Fruit fly (Drosophila melanogaster): Measurements from ENCODE around the gene vrs.

vrs gene

dm6 chr3R:12425510-12426309 is 21.7 kb upstream of the vrs start, which contains the start of gene Pp1-87B (continued):
- TF ChIP-seq CG10431 (GFP tag; optimal IDR thresholded peaks at IDR 0.05), result no peak
- no peak for TF ChIP-seq tup (GFP tag; optimal IDR thresholded peaks at IDR 0.05)
- TF ChIP-seq gsb (GFP tag; IDR thresholded peaks at IDR 0.05), result no peak
- TF ChIP-seq az2 (GFP tag; optimal IDR thresholded peaks at IDR 0.05), result no peak
- no peak for TF ChIP-seq dimm (GFP tag; IDR thresholded peaks at IDR 0.05)
- TF ChIP-seq emc (GFP tag; optimal IDR thresholded peaks at IDR 0.05), result no peak
- no peak for TF ChIP-seq dmrt99B (tag; optimal IDR thresholded peaks at IDR 0.05)
- TF ChIP-seq ftz-f1 (GFP tag; optimal IDR thresholded peaks at IDR 0.05), result no peak
- no peak for TF ChIP-seq CG17328 (GFP tag; IDR thresholded peaks at IDR 0.05)
- peak; percentile 7 for TF ChIP-seq CG2120 (GFP tag; optimal IDR thresholded peaks at IDR 0.05)
- TF ChIP-seq Sin3A (optimal IDR thresholded peaks at IDR 0.05), result peak; percentile 100
- TF ChIP-seq CG12942 (GFP tag; optimal IDR thresholded peaks at IDR 0.05), result no peak
- no peak for TF ChIP-seq yki (optimal IDR thresholded peaks at IDR 0.05)
- TF ChIP-seq CG18599 (GFP tag; optimal IDR thresholded peaks at IDR 0.05), result no peak
- TF ChIP-seq CG33557 (GFP tag; optimal IDR thresholded peaks at IDR 0.05), result no peak
- TF ChIP-seq CG3847 (GFP tag; IDR thresholded peaks at IDR 0.05), result peak; percentile 64
- TF ChIP-seq CG14441 (GFP tag; IDR thresholded peaks at IDR 0.05), result no peak
- no peak; the same call in 1 of the 2 replicates for TF ChIP-seq CG42726 (GFP tag; IDR thresholded peaks at IDR 0.05; ENCODE audit: partially characterized antibody)
- no peak for TF ChIP-seq CG2202 (tag; optimal IDR thresholded peaks at IDR 0.05)
- TF ChIP-seq tap (tag; optimal IDR thresholded peaks at IDR 0.05), result no peak
- no peak for TF ChIP-seq CG4854 (GFP tag; optimal IDR thresholded peaks at IDR 0.05)
- no peak for TF ChIP-seq dati (GFP tag; IDR thresholded peaks at IDR 0.05)
- TF ChIP-seq CG11456 (GFP tag; IDR thresholded peaks at IDR 0.05), result no peak
- no peak for TF ChIP-seq CG6854 (GFP tag; optimal IDR thresholded peaks at IDR 0.05)
- TF ChIP-seq oc (tag; optimal IDR thresholded peaks at IDR 0.05), result no peak
- no peak for TF ChIP-seq danr (GFP tag; IDR thresholded peaks at IDR 0.05)
- no peak for TF ChIP-seq CG8944 (GFP tag; optimal IDR thresholded peaks at IDR 0.05)
- peak; percentile 88 to 99 for TF ChIP-seq insv (GFP tag; optimal IDR thresholded peaks at IDR 0.05)
- peak; percentile 95 for TF ChIP-seq CG1832 (GFP tag; optimal IDR thresholded peaks at IDR 0.05)
- peak; percentile 34 for TF ChIP-seq CG13775 (GFP tag; optimal IDR thresholded peaks at IDR 0.05)
- no peak for TF ChIP-seq CG6272 (GFP tag; IDR thresholded peaks at IDR 0.05)
- no peak for TF ChIP-seq sim (GFP tag; IDR thresholded peaks at IDR 0.05)
- no peak for TF ChIP-seq CG30431 (GFP tag; optimal IDR thresholded peaks at IDR 0.05)
- TF ChIP-seq zfh1 (GFP tag; IDR thresholded peaks at IDR 0.05), result no peak
- peak; percentile 4 for TF ChIP-seq Xbp1 (GFP tag; optimal IDR thresholded peaks at IDR 0.05)
- no peak for TF ChIP-seq HHEX (GFP tag; optimal IDR thresholded peaks at IDR 0.05)
- TF ChIP-seq CG7271 (tag; optimal IDR thresholded peaks at IDR 0.05), result no peak
- TF ChIP-seq YL-1 (GFP tag; optimal IDR thresholded peaks at IDR 0.05), result peak; percentile 86
- no peak for TF ChIP-seq tio (GFP tag; optimal IDR thresholded peaks at IDR 0.05)
- no peak for TF ChIP-seq NFAT (GFP tag; IDR thresholded peaks at IDR 0.05)
- no peak for TF ChIP-seq nau (GFP tag; optimal IDR thresholded peaks at IDR 0.05)
- no peak for TF ChIP-seq repo (GFP tag; optimal IDR thresholded peaks at IDR 0.05)
- no peak for TF ChIP-seq da (GFP tag; optimal IDR thresholded peaks at IDR 0.05)
- no peak for TF ChIP-seq Oli (tag; optimal IDR thresholded peaks at IDR 0.05)
- no peak for TF ChIP-seq wdn (GFP tag; IDR thresholded peaks at IDR 0.05)
- TF ChIP-seq lola (GFP tag; optimal IDR thresholded peaks at IDR 0.05), result peak in 1 of 3 experiments; percentile 28
- TF ChIP-seq CG11398 (GFP tag; optimal IDR thresholded peaks at IDR 0.05), result no peak
- TF ChIP-seq salm (tag; optimal IDR thresholded peaks at IDR 0.05), result no peak
- no peak for TF ChIP-seq NC2α (GFP tag; optimal IDR thresholded peaks at IDR 0.05)
- no peak for TF ChIP-seq CG33213 (GFP tag; optimal IDR thresholded peaks at IDR 0.05)
- TF ChIP-seq CG17568 (GFP tag; optimal IDR thresholded peaks at IDR 0.05), result no peak
